Fruit fly (Drosophila melanogaster) whole organism, embryonic: ENCODE data around the gene 5-HT7.

Source experiments
- Atf6 ChIP-seq: fragments of 200-800 bp; sonication (Bioruptor generic); IDR thresholded peaks from 2 replicates; pipeline ENCODE4 v1.3.6; 2022; ENCODE audit warnings: missing biosample characterization, missing genetic modification characterization
- Bteb2 ChIP-seq: fragments of 200-800 bp; sonication (Bioruptor generic); optimal IDR thresholded peaks from 2 replicates; lab custom pipeline; 2016; ENCODE audit warnings: missing biosample characterization, missing genetic modification characterization
- CG10267 ChIP-seq: fragments of 200-800 bp; sonication (Bioruptor generic); optimal IDR thresholded peaks from 2 replicates; lab custom pipeline; 2018; ENCODE audit warnings: missing biosample characterization, mild to moderate bottlenecking, missing genetic modification characterization, moderate library complexity
- CG10366 ChIP-seq: fragments of 200-800 bp; sonication (Bioruptor generic); IDR thresholded peaks from 2 replicates; pipeline ENCODE4 v1.3.6; 2022; ENCODE audit warnings: missing biosample characterization, missing genetic modification characterization
- CG11456 ChIP-seq: fragments of 200-800 bp; sonication (Bioruptor generic); IDR thresholded peaks from 3 replicates; pipeline ENCODE4 v1.3.6; 2022; ENCODE audit warnings: missing biosample characterization, missing genetic modification characterization
- CG13894 ChIP-seq: fragments of 200-800 bp; sonication (Bioruptor generic); optimal IDR thresholded peaks from 3 replicates; lab custom pipeline; 2018; ENCODE audit warnings: missing biosample characterization, mild to moderate bottlenecking, missing genetic modification characterization, moderate library complexity
- CG1529 ChIP-seq: fragments of 200-800 bp; sonication (Bioruptor generic); optimal IDR thresholded peaks from 3 replicates; lab custom pipeline; 2018; ENCODE audit warnings: missing biosample characterization, missing genetic modification characterization
- CG15514 ChIP-seq: fragments of 200-800 bp; sonication (Bioruptor generic); optimal IDR thresholded peaks from 3 replicates; lab custom pipeline; 2017; ENCODE audit warnings: missing biosample characterization, missing genetic modification characterization, mild to moderate bottlenecking, moderate library complexity, missing genetic modification reagents
- CG16779 ChIP-seq: fragments of 200-800 bp; sonication (Bioruptor generic); IDR thresholded peaks from 2 replicates; pipeline ENCODE4 v1.3.6; 2022; ENCODE audit warnings: missing biosample characterization, missing genetic modification characterization
- CG18599 ChIP-seq: fragments of 200-800 bp; sonication (Bioruptor generic); optimal IDR thresholded peaks from 3 replicates; lab custom pipeline; 2017; ENCODE audit warnings: missing biosample characterization, missing genetic modification characterization, mild to moderate bottlenecking, moderate library complexity, missing genetic modification reagents
- CG18619 ChIP-seq: fragments of 200-800 bp; sonication (Bioruptor generic); optimal IDR thresholded peaks from 3 replicates; lab custom pipeline; 2017; ENCODE audit warnings: missing biosample characterization, mild to moderate bottlenecking, missing genetic modification characterization
- CG2712 ChIP-seq: fragments of 200-800 bp; optimal IDR thresholded peaks from 3 replicates; lab custom pipeline; 2019; ENCODE audit warnings: missing biosample characterization, mild to moderate bottlenecking, missing genetic modification characterization, moderate library complexity
- CG31365 ChIP-seq: fragments of 200-800 bp; sonication (Bioruptor generic); optimal IDR thresholded peaks from 2 replicates; lab custom pipeline; 2018; ENCODE audit warnings: missing biosample characterization, mild to moderate bottlenecking, missing genetic modification characterization
- CG3281 ChIP-seq: fragments of 200-800 bp; sonication (Bioruptor generic); optimal IDR thresholded peaks from 3 replicates; lab custom pipeline; 2017; ENCODE audit warnings: missing biosample characterization, mild to moderate bottlenecking, missing genetic modification characterization
- CG4282 ChIP-seq: fragments of 200-800 bp; sonication (Bioruptor generic); optimal IDR thresholded peaks from 2 replicates; lab custom pipeline; 2016; ENCODE audit warnings: missing biosample characterization, missing genetic modification characterization
- CG4730 ChIP-seq: fragments of 200-800 bp; sonication (Bioruptor generic); IDR thresholded peaks from 2 replicates; pipeline ENCODE4 v1.3.6; 2022; ENCODE audit warnings: missing biosample characterization, missing genetic modification characterization
- CG7963 ChIP-seq: fragments of 200-800 bp; sonication (Bioruptor generic); IDR thresholded peaks from 3 replicates; pipeline ENCODE4 v1.3.6; 2022; ENCODE audit warnings: missing biosample characterization, missing genetic modification characterization; ENCODE audit not compliant: partially characterized antibody
- CG9797 ChIP-seq: fragments of 200-800 bp; sonication (Bioruptor generic); optimal IDR thresholded peaks from 3 replicates; lab custom pipeline; 2018; ENCODE audit warnings: missing biosample characterization, mild to moderate bottlenecking, missing genetic modification characterization
- CG9932 ChIP-seq: fragments of 200-800 bp; sonication (Bioruptor generic); IDR thresholded peaks from 2 replicates; pipeline ENCODE4 v1.3.6; 2022; ENCODE audit warnings: missing biosample characterization, missing genetic modification characterization
- Dbx ChIP-seq: fragments of 200-800 bp; sonication (Bioruptor generic); IDR thresholded peaks from 3 replicates; pipeline ENCODE4 v1.3.6; 2022; ENCODE audit warnings: missing biosample characterization, missing genetic modification characterization
- E2f1 ChIP-seq: fragments of 200-800 bp; sonication (Bioruptor generic); IDR thresholded peaks from 2 replicates; pipeline ENCODE4 v1.3.6; 2022; ENCODE audit warnings: missing biosample characterization, missing genetic modification characterization
- Ets65A ChIP-seq: fragments of 200-800 bp; sonication (Bioruptor generic); peaks from one replicate; lab custom pipeline; 2016; ENCODE audit warnings: missing biosample characterization, missing genetic modification characterization
- Neu2 ChIP-seq: fragments of 200-800 bp; sonication (Bioruptor generic); optimal IDR thresholded peaks from 3 replicates; lab custom pipeline; 2016; ENCODE audit warnings: missing biosample characterization, missing genetic modification characterization, borderline replicate concordance
- NfI ChIP-seq: fragments of 200-800 bp; sonication (Bioruptor generic); optimal IDR thresholded peaks from 3 replicates; lab custom pipeline; 2018; ENCODE audit warnings: missing biosample characterization, mild to moderate bottlenecking, missing genetic modification characterization, moderate library complexity
- Rx ChIP-seq: fragments of 200-800 bp; sonication (Bioruptor generic); IDR thresholded peaks from 2 replicates; pipeline ENCODE4 v1.3.6; 2022; ENCODE audit warnings: missing biosample characterization, missing genetic modification characterization
- Sin3A ChIP-seq: fragments of >200 bp; optimal IDR thresholded peaks from 2 replicates; lab custom pipeline; 2018
- TFAM ChIP-seq: fragments of 200-800 bp; sonication (Bioruptor generic); optimal IDR thresholded peaks from 2 replicates; lab custom pipeline; 2017; ENCODE audit warnings: missing biosample characterization, missing genetic modification characterization, inconsistent platforms
- Tbp ChIP-seq: fragments of >200 bp; optimal IDR thresholded peaks from 2 replicates; lab custom pipeline; 2018; ENCODE audit warnings: missing biosample characterization, missing genetic modification characterization
- bsh ChIP-seq, 2 experiments: fragments of 200-800 bp; sonication (Bioruptor generic); optimal IDR thresholded peaks; 2 replicates each; lab custom pipeline; 2017 to 2018; ENCODE audit warnings: mild to moderate bottlenecking in 2 of 2, missing biosample characterization in 2 of 2, missing genetic modification characterization in 2 of 2, moderate library complexity in 1 of 2
- chinmo ChIP-seq: fragments of 200-800 bp; sonication (Bioruptor generic); IDR thresholded peaks from 4 replicates; pipeline ENCODE4 v1.3.6; 2022; ENCODE audit warnings: missing biosample characterization, missing genetic modification characterization; ENCODE audit not compliant: partially characterized antibody
- da ChIP-seq: fragments of 200-800 bp; sonication (Bioruptor generic); optimal IDR thresholded peaks from 2 replicates; lab custom pipeline; 2016; ENCODE audit warnings: missing biosample characterization, missing genetic modification characterization
- disco-r ChIP-seq: fragments of 200-800 bp; sonication (Bioruptor generic); optimal IDR thresholded peaks from 2 replicates; lab custom pipeline; 2016; ENCODE audit warnings: missing biosample characterization, missing genetic modification characterization
- fd96Cb ChIP-seq: fragments of 200-800 bp; sonication (Bioruptor generic); optimal IDR thresholded peaks from 2 replicates; lab custom pipeline; 2018; ENCODE audit warnings: missing biosample characterization, mild to moderate bottlenecking, missing genetic modification characterization, moderate library complexity
- fru ChIP-seq: fragments of >200 bp; optimal IDR thresholded peaks from 2 replicates; lab custom pipeline; 2017
- gce ChIP-seq: fragments of 200-800 bp; sonication (Bioruptor generic); IDR thresholded peaks from 3 replicates; pipeline ENCODE4 v1.3.6; 2022; ENCODE audit warnings: missing biosample characterization, missing genetic modification characterization
- ham ChIP-seq: fragments of 200-800 bp; sonication (Bioruptor generic); IDR thresholded peaks from 2 replicates; pipeline ENCODE4 v1.3.6; 2022; ENCODE audit warnings: missing biosample characterization, missing genetic modification characterization
- jing ChIP-seq: fragments of 200-800 bp; sonication (Bioruptor generic); optimal IDR thresholded peaks from 2 replicates; lab custom pipeline; 2018; ENCODE audit warnings: missing biosample characterization, mild to moderate bottlenecking, missing genetic modification characterization
- jumu ChIP-seq: fragments of 200-800 bp; sonication (Bioruptor generic); optimal IDR thresholded peaks from 3 replicates; lab custom pipeline; 2016; ENCODE audit warnings: missing biosample characterization, missing genetic modification characterization
- klu ChIP-seq: fragments of 200-800 bp; sonication (Bioruptor generic); IDR thresholded peaks from 2 replicates; pipeline ENCODE4 v1.3.6; 2022; ENCODE audit warnings: missing biosample characterization, missing genetic modification characterization
- kni ChIP-seq: fragments of 200-800 bp; sonication (Bioruptor generic); optimal IDR thresholded peaks from 3 replicates; lab custom pipeline; 2017; ENCODE audit warnings: mild to moderate bottlenecking, missing biosample characterization, missing genetic modification reagents, missing genetic modification characterization
- odd ChIP-seq: fragments of 200-800 bp; sonication (Bioruptor generic); optimal IDR thresholded peaks from 2 replicates; lab custom pipeline; 2017; ENCODE audit warnings: missing biosample characterization, mild to moderate bottlenecking, missing genetic modification characterization
- row ChIP-seq: fragments of 200-800 bp; sonication (Bioruptor generic); IDR thresholded peaks from 3 replicates; pipeline ENCODE4 v1.3.6; 2022; ENCODE audit warnings: missing biosample characterization, missing genetic modification characterization
- scrt ChIP-seq: fragments of 200-800 bp; sonication (Bioruptor generic); optimal IDR thresholded peaks from 2 replicates; lab custom pipeline; 2018; ENCODE audit warnings: missing biosample characterization, mild to moderate bottlenecking, missing genetic modification characterization, moderate library complexity
- sens-2 ChIP-seq: fragments of 200-800 bp; sonication (Bioruptor generic); IDR thresholded peaks from 2 replicates; pipeline ENCODE4 v1.3.6; 2022; ENCODE audit warnings: missing biosample characterization, missing genetic modification characterization
- sisA ChIP-seq: fragments of 200-800 bp; sonication (Bioruptor generic); IDR thresholded peaks from 2 replicates; pipeline ENCODE4 v1.3.6; 2022; ENCODE audit warnings: missing biosample characterization, missing genetic modification characterization
- sna ChIP-seq: fragments of 200-800 bp; sonication (Bioruptor generic); IDR thresholded peaks from 2 replicates; pipeline ENCODE4 v1.3.6; 2022; ENCODE audit warnings: missing biosample characterization, missing genetic modification characterization; ENCODE audit not compliant: partially characterized antibody
- sqz ChIP-seq: fragments of 200-800 bp; sonication (Bioruptor generic); optimal IDR thresholded peaks from 3 replicates; lab custom pipeline; 2018; ENCODE audit warnings: missing biosample characterization, mild to moderate bottlenecking, missing genetic modification characterization
- tap ChIP-seq: fragments of 200-800 bp; optimal IDR thresholded peaks from 3 replicates; lab custom pipeline; 2019; ENCODE audit warnings: missing biosample characterization, mild to moderate bottlenecking, missing genetic modification characterization, moderate library complexity
- tup ChIP-seq: fragments of 200-800 bp; sonication (Bioruptor generic); optimal IDR thresholded peaks from 2 replicates; lab custom pipeline; 2016; ENCODE audit warnings: missing biosample characterization, mild to moderate bottlenecking, missing genetic modification characterization, moderate library complexity
- tx ChIP-seq: fragments of 200-800 bp; sonication (Bioruptor generic); optimal IDR thresholded peaks from 2 replicates; lab custom pipeline; 2016; ENCODE audit warnings: missing biosample characterization, missing genetic modification characterization

The 5-HT7 gene

dm6 chr3R:31059036-31059806, 42.5 kb upstream of the 5-HT7 start (continued):
- TF ChIP-seq CG9932 (GFP tag; lab: Robert Waterston, UW): peak; percentile 68
- TF ChIP-seq CG11456 (GFP tag; lab: Robert Waterston, UW): peak; percentile 45; the same call in 1 of the 3 replicates
- TF ChIP-seq Rx (GFP tag; lab: Robert Waterston, UW): peak; percentile 51; the same call in 1 of the 2 replicates
- TF ChIP-seq CG18619: peak; percentile 65
- TF ChIP-seq tx (GFP tag; lab: Kevin White, UChicago): no peak
- no peak for TF ChIP-seq Ets65A (GFP tag; lab: Kevin White, UChicago)
- no peak for TF ChIP-seq CG16779
- no peak for TF ChIP-seq klu (GFP tag; lab: Robert Waterston, UW)
- TF ChIP-seq Neu2 (GFP tag; lab: Kevin White, UChicago): no peak
- TF ChIP-seq Bteb2: peak; percentile 38
- TF ChIP-seq CG4730: peak; percentile 76
- no peak for TF ChIP-seq Sin3A (lab: Kevin White, UChicago)
- TF ChIP-seq kni (GFP tag; lab: Kevin White, UChicago): peak; percentile 88
- peak; percentile 57 for TF ChIP-seq sqz (GFP tag; lab: Kevin White, UChicago)
- TF ChIP-seq scrt: peak; percentile 54
- peak; percentile 46 for TF ChIP-seq TFAM (GFP tag; lab: Kevin White, UChicago)
- no peak for TF ChIP-seq tup (GFP tag; lab: Kevin White, UChicago)
- TF ChIP-seq CG13894 (tag; lab: Kevin White, UChicago): no peak
- no peak for TF ChIP-seq sna (GFP tag; lab: Robert Waterston, UW)
- no peak for TF ChIP-seq Tbp
- TF ChIP-seq bsh (GFP tag; optimal IDR thresholded peaks at IDR 0.05; lab: Kevin White, UChicago): peak; percentile 38 to 88
- peak; percentile 89 for TF ChIP-seq CG2712 (tag; lab: Kevin White, UChicago)
- peak; percentile 52; the same call in 1 of the 2 replicates for TF ChIP-seq Atf6 (GFP tag; lab: Robert Waterston, UW)
- TF ChIP-seq tap (tag; lab: Kevin White, UChicago): peak; percentile 83
- TF ChIP-seq fru (lab: Kevin White, UChicago): no peak
- TF ChIP-seq ham: no peak
- peak; percentile 27; the same call in 1 of the 2 replicates for TF ChIP-seq E2f1 (GFP tag; lab: Robert Waterston, UW)
- TF ChIP-seq sens-2 (GFP tag; lab: Robert Waterston, UW): no peak
- TF ChIP-seq CG7963 (GFP tag; lab: Robert Waterston, UW): no peak
- TF ChIP-seq CG18599 (GFP tag; lab: Kevin White, UChicago): peak; percentile 85
- TF ChIP-seq NfI (GFP tag; lab: Kevin White, UChicago): peak; percentile 81
- peak; percentile 81 for TF ChIP-seq CG10267 (tag; lab: Kevin White, UChicago)
- TF ChIP-seq CG9797 (GFP tag; lab: Kevin White, UChicago): no peak
- TF ChIP-seq row (GFP tag; lab: Robert Waterston, UW): peak; percentile 80
- TF ChIP-seq Dbx (GFP tag; lab: Robert Waterston, UW): peak; percentile 48; the same call in 1 of the 3 replicates
- peak; percentile 52 for TF ChIP-seq CG31365 (tag; lab: Kevin White, UChicago)
- no peak for TF ChIP-seq disco-r
- peak; percentile 87 for TF ChIP-seq fd96Cb (tag; lab: Kevin White, UChicago)
- TF ChIP-seq CG1529 (GFP tag; lab: Kevin White, UChicago): peak; percentile 82
- peak; percentile 44 for TF ChIP-seq CG15514
- no peak for TF ChIP-seq jumu (GFP tag; lab: Kevin White, UChicago)
- TF ChIP-seq sisA: peak; percentile 80
- no peak for TF ChIP-seq da (GFP tag; lab: Kevin White, UChicago)
- peak; percentile 79 for TF ChIP-seq CG3281 (GFP tag; lab: Kevin White, UChicago)
- peak; percentile 58 for TF ChIP-seq odd (GFP tag; lab: Kevin White, UChicago)
- TF ChIP-seq chinmo (GFP tag; lab: Robert Waterston, UW): no peak
- no peak for TF ChIP-seq CG4282
- peak; percentile 72 for TF ChIP-seq jing (GFP tag; lab: Kevin White, UChicago)
- TF ChIP-seq CG10366 (GFP tag; lab: Robert Waterston, UW): peak; percentile 81
- 0 out of 3 replicates have a peak, but pooled peaks have one; percentile 70 for TF ChIP-seq gce (GFP tag; lab: Robert Waterston, UW)
